Worm (Caenorhabditis elegans) whole organism, mixed stage, embryonic: ENCODE measurements around the gene T13F2.2.
"Not testable (repeated sequence)": the region's sequence is repeated elsewhere in the genome, so short reads cannot be mapped to it uniquely, and the experiment has no call there.

Source experiments
- M03D4.4 ChIP-seq: sonication (generic microtip); optimal IDR thresholded peaks from 2 replicates; lab custom pipeline; 2017; ENCODE audit warnings: mild to moderate bottlenecking, missing genetic modification characterization, missing compliant biosample characterization
- bed-3 ChIP-seq: fragments of 200-800 bp; sonication (Bioruptor generic); optimal IDR thresholded peaks from 3 replicates; lab custom pipeline; 2018; ENCODE audit warnings: mild to moderate bottlenecking, missing genetic modification characterization, moderate library complexity, missing compliant biosample characterization
- ceh-39 ChIP-seq: fragments of 150-350 bp; optimal IDR thresholded peaks from 2 replicates; lab custom pipeline; 2014; ENCODE audit warnings: missing biosample characterization, missing genetic modification characterization
- ceh-43 ChIP-seq: fragments of 200-800 bp; sonication (Bioruptor generic); optimal IDR thresholded peaks from 2 replicates; lab custom pipeline; 2018; ENCODE audit warnings: mild to moderate bottlenecking, missing genetic modification characterization, moderate library complexity, missing compliant biosample characterization
- ces-1 ChIP-seq: fragments of 150-350 bp; optimal IDR thresholded peaks from 2 replicates; lab custom pipeline; 2014; ENCODE audit warnings: missing biosample characterization, missing genetic modification reagents, missing genetic modification characterization
- cnd-1 ChIP-seq: fragments of 200-800 bp; sonication (Bioruptor generic); optimal IDR thresholded peaks from 2 replicates; lab custom pipeline; 2018; ENCODE audit warnings: mild to moderate bottlenecking, missing genetic modification characterization, missing compliant biosample characterization
- drap-1 ChIP-seq: fragments of 200-800 bp; sonication (Bioruptor generic); optimal IDR thresholded peaks from 3 replicates; lab custom pipeline; 2018; ENCODE audit warnings: mild to moderate bottlenecking, missing genetic modification characterization, missing compliant biosample characterization
- elt-1 ChIP-seq: sonication (generic microtip); optimal IDR thresholded peaks from 2 replicates; lab custom pipeline; 2017; ENCODE audit warnings: missing genetic modification characterization, mild to moderate bottlenecking, missing compliant biosample characterization, antibody characterized with exemption, moderate library complexity, borderline replicate concordance; ENCODE audit not compliant: insufficient read depth
- flh-1 ChIP-seq: fragments of 200-800 bp; sonication (Bioruptor generic); optimal IDR thresholded peaks from 2 replicates; lab custom pipeline; 2018; ENCODE audit warnings: mild to moderate bottlenecking, missing genetic modification characterization, moderate library complexity, missing compliant biosample characterization
- ham-2 ChIP-seq: fragments of 200-800 bp; sonication (Bioruptor generic); optimal IDR thresholded peaks from 2 replicates; lab custom pipeline; 2018; ENCODE audit warnings: mild to moderate bottlenecking, missing genetic modification characterization, missing compliant biosample characterization
- hlh-1 ChIP-seq: fragments of 150-350 bp; optimal IDR thresholded peaks from 2 replicates; lab custom pipeline; 2014; ENCODE audit warnings: missing biosample characterization, missing genetic modification reagents, missing genetic modification characterization
- lin-32 ChIP-seq: fragments of 200-800 bp; sonication (Bioruptor generic); optimal IDR thresholded peaks from 2 replicates; lab custom pipeline; 2018; ENCODE audit warnings: mild to moderate bottlenecking, missing genetic modification characterization, missing compliant biosample characterization
- lsy-2 ChIP-seq: fragments of 150-350 bp; optimal IDR thresholded peaks from 2 replicates; lab custom pipeline; 2014; ENCODE audit warnings: missing biosample characterization, missing genetic modification characterization
- mab-5 ChIP-seq: fragments of 150-350 bp; optimal IDR thresholded peaks from 2 replicates; lab custom pipeline; 2014; ENCODE audit warnings: missing biosample characterization, missing genetic modification characterization
- mep-1 ChIP-seq: fragments of 150-350 bp; optimal IDR thresholded peaks from 2 replicates; lab custom pipeline; 2017; ENCODE audit warnings: missing biosample characterization, missing genetic modification reagents, missing genetic modification characterization, inconsistent platforms
- mls-2 ChIP-seq: sonication (generic microtip); optimal IDR thresholded peaks from 2 replicates; lab custom pipeline; 2016; ENCODE audit warnings: mild to moderate bottlenecking, missing genetic modification characterization, moderate library complexity, missing compliant biosample characterization
- nhr-12 ChIP-seq: fragments of 150-350 bp; optimal IDR thresholded peaks from 2 replicates; lab custom pipeline; 2014; ENCODE audit warnings: missing biosample characterization, missing genetic modification characterization
- nhr-2 ChIP-seq: fragments of 150-350 bp; optimal IDR thresholded peaks from 2 replicates; lab custom pipeline; 2014; ENCODE audit warnings: missing biosample characterization, missing genetic modification characterization
- nhr-237 ChIP-seq: fragments of 150-350 bp; optimal IDR thresholded peaks from 2 replicates; lab custom pipeline; 2014; ENCODE audit warnings: missing biosample characterization, missing genetic modification characterization
- nhr-76 ChIP-seq: sonication (generic microtip); optimal IDR thresholded peaks from 2 replicates; lab custom pipeline; 2017; ENCODE audit warnings: missing biosample characterization, missing genetic modification characterization
- pha-4 ChIP-seq: fragments of 150-350 bp; optimal IDR thresholded peaks from 2 replicates; lab custom pipeline; 2018; ENCODE audit warnings: missing biosample characterization, missing genetic modification reagents, missing genetic modification characterization
- snpc-4 ChIP-seq: fragments of 150-350 bp; optimal IDR thresholded peaks from 2 replicates; lab custom pipeline; 2014; ENCODE audit warnings: missing biosample characterization, missing genetic modification characterization
- tbx-8 ChIP-seq: fragments of 200-800 bp; sonication (Bioruptor generic); optimal IDR thresholded peaks from 2 replicates; lab custom pipeline; 2018; ENCODE audit warnings: mild to moderate bottlenecking, missing genetic modification characterization, moderate library complexity, missing compliant biosample characterization
- unc-120 ChIP-seq: sonication (generic microtip); optimal IDR thresholded peaks from 2 replicates; lab custom pipeline; 2017; ENCODE audit warnings: missing genetic modification characterization, missing compliant biosample characterization; ENCODE audit not compliant: poor library complexity, severe bottlenecking
- unc-62 ChIP-seq: fragments of 150-350 bp; optimal IDR thresholded peaks from 2 replicates; lab custom pipeline; 2014; ENCODE audit warnings: missing biosample characterization, missing genetic modification reagents, missing genetic modification characterization
- zip-8 ChIP-seq: fragments of 150-350 bp; optimal IDR thresholded peaks from 2 replicates; lab custom pipeline; 2014; ENCODE audit warnings: missing biosample characterization, missing genetic modification characterization
- ztf-11 ChIP-seq: fragments of 150-350 bp; optimal IDR thresholded peaks from 2 replicates; lab custom pipeline; 2014; ENCODE audit warnings: missing biosample characterization, missing genetic modification characterization

The T13F2.2 gene

DNA sequence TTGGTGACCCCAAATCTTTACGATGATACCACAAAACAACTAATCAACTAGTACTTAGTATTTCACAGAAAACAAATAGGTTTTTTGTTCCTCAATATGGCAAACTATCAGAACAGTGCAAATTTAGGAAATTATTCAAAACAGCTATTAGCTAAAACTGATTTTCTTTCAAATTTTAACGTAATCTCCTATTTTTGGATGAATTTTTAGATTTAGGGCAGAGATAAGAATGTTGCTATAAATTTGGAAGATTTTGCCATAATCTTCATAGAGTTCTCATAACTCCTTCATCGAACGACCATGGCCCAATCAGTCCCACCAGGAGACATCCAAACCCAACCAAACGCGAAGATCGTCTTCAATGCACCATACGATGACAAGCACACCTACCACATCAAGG lies 40.2 kb upstream of the T13F2.2 start, which contains the start of gene msp-10:
msp-10 (plus strand) TSS at position 301 of the 400 bp plus-strand sequence.
- not testable (repeated sequence) for TF ChIP-seq tbx-8 (GFP tag; lab: Kevin White, UChicago); zip-8 (tag; lab: Kevin White, UChicago); lin-32 (GFP tag; lab: Kevin White, UChicago)

DNA sequence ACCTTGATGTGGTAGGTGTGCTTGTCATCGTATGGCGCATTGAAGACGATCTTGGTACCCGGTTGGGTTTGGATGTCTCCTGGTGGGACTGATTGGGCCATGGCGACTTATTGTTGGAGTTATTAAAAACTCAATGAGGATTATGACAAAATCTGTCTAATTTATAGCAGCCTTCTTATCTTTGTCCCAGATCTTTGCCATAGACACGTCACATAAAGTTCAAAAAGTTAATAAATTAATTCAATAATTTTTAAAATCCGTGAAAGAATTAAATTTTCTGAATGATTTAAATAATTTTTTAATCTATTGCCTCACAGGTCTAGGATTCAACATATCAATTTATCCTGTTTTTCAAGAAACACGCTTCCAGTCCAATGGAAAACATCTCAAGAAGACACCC lies 39.2 kb upstream of the T13F2.2 start, which contains the start of gene msp-81:
msp-81 (minus strand) TSS at position 101 of the 400 bp plus-strand sequence.
- TF ChIP-seq zip-8 (tag; lab: Kevin White, UChicago) (no peak), cnd-1 (tag; lab: Kevin White, UChicago) (no peak), bed-3 (GFP tag; lab: Kevin White, UChicago) (no peak), tbx-8 (GFP tag; lab: Kevin White, UChicago) (no peak)

DNA sequence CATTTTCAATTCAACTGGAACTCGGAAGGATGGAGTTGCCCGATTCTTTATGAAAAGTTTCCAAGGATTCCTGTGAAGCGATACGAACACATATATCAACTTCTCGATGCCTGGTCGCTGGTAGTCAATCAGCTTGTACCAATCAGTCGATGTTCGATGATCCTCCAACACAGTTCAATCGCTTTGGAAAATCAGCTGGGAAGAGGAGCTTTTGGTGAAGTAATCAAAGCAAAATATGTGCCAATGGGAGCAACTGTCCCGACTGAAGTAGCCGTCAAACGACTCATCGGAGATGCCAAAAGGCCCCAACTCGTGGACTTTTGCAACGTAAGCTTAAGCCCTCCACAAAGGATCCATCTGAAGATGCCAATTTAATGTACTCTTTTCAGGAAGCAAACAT lies 36.2 kb upstream of the T13F2.2 start:
- no peak for TF ChIP-seq cnd-1 (tag; lab: Kevin White, UChicago)
- no peak for TF ChIP-seq pha-4 (tag; lab: Kevin White, UChicago)
- TF ChIP-seq nhr-76 (tag; lab: Kevin White, UChicago) = no peak
- TF ChIP-seq nhr-12 (tag; lab: Kevin White, UChicago) = no peak
- TF ChIP-seq bed-3 (GFP tag; lab: Kevin White, UChicago) = no peak
- no peak for TF ChIP-seq zip-8 (tag; lab: Kevin White, UChicago)
- no peak for TF ChIP-seq ham-2
- TF ChIP-seq nhr-237 (tag; lab: Kevin White, UChicago) = no peak
- TF ChIP-seq mls-2 (tag; lab: Kevin White, UChicago) = no peak
- TF ChIP-seq mep-1 (tag; lab: Kevin White, UChicago) = no peak

- TF ChIP-seq pha-4 (tag; lab: Kevin White, UChicago) (no peak), nhr-2 (tag; lab: Kevin White, UChicago) (no peak), cnd-1 (tag; lab: Kevin White, UChicago) (no peak), hlh-1 (tag; lab: Kevin White, UChicago) (no peak), drap-1 (GFP tag; lab: Kevin White, UChicago) (no peak), unc-120 (tag; lab: Kevin White, UChicago) (no peak), M03D4.4 (tag; lab: Kevin White, UChicago) (no peak), snpc-4 (no peak), tbx-8 (GFP tag; lab: Kevin White, UChicago) (no peak)
- TF ChIP-seq, all 35 proteins: peak for 0
Measured at ce11 chrIV:9832586-9832985, 35.4 kb upstream of the T13F2.2 start, which contains the start of gene kin-21. Gene kin-21, plus strand, starts transcription at chrIV:9832886.

DNA sequence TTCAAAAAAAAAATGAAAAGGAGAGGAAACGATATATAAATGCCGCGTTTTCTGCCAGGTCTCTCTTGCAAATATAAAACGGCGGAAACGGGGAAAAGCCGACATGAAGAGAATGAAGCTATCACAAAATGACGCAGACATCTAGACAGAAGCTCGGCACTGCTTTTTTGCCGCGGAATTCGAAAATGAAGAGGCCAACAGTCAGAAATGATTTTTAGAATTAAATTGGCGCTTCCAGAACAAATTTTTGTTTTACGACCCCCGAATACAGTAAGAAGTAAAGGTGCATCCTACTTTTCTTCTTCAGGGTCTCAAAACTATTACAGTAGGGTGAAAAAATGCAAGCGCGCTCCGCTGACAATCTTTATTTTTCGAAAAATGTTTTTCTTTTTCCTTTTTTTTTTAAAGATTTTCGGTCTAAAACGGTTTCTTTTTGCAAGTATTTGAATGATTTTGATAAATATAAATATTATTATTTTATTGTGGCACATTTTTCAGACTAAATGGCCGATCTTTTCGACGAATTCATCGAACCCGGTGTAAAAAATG lies 28.1 kb upstream of the T13F2.2 start, which contains the start of gene mtr-4:
mtr-4 (plus strand) TSS at position 499 of the 549 bp plus-strand sequence.
- TF ChIP-seq zip-8 (tag; lab: Kevin White, UChicago) (no peak), ztf-11 (tag; lab: Kevin White, UChicago) (no peak), flh-1 (GFP tag; lab: Kevin White, UChicago) (no peak), mep-1 (tag; lab: Kevin White, UChicago) (no peak), elt-1 (no peak), nhr-237 (tag; lab: Kevin White, UChicago) (no peak), mls-2 (tag; lab: Kevin White, UChicago) (no peak), drap-1 (GFP tag; lab: Kevin White, UChicago) (no peak), mab-5 (tag; lab: Kevin White, UChicago) (no peak), ceh-43 (GFP tag; lab: Kevin White, UChicago) (no peak)

DNA sequence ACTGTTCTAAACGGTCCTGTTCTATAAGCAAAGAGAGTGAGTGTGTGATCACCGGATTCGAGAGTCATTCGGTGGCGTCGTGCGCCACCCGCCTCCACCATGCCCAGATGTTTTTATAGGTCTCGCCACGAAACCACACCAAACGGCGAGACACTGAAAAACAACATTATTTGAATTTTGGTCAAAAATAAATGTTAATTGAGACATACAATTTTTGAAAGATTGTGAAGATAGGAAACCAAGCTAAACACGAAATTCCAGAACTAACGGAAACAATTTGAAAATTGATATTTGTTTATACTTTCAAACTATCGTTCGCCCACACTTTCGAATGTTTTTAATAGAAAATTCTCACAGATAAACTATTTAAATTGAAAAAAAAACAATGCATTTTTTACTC lies 27.3 kb upstream of the T13F2.2 start, which contains the start of gene catp-6:
catp-6 (minus strand) TSS at position 101 of the 400 bp plus-strand sequence.
- TF ChIP-seq flh-1 (GFP tag; lab: Kevin White, UChicago) (no peak), ceh-39 (tag; lab: Kevin White, UChicago) (no peak), nhr-12 (tag; lab: Kevin White, UChicago) (no peak), lsy-2 (tag; lab: Kevin White, UChicago) (no peak), snpc-4 (no peak), unc-120 (tag; lab: Kevin White, UChicago) (no peak), ztf-11 (tag; lab: Kevin White, UChicago) (no peak), tbx-8 (GFP tag; lab: Kevin White, UChicago) (no peak), ces-1 (no peak), elt-1 (no peak), nhr-2 (tag; lab: Kevin White, UChicago) (no peak), drap-1 (GFP tag; lab: Kevin White, UChicago) (no peak), unc-62 (GFP tag; lab: Kevin White, UChicago) (no peak), mep-1 (tag; lab: Kevin White, UChicago) (no peak), mab-5 (tag; lab: Kevin White, UChicago) (no peak), bed-3 (GFP tag; lab: Kevin White, UChicago) (no peak)
